Fruit fly (Drosophila melanogaster): ENCODE data around the gene CG34150.

DNA sequence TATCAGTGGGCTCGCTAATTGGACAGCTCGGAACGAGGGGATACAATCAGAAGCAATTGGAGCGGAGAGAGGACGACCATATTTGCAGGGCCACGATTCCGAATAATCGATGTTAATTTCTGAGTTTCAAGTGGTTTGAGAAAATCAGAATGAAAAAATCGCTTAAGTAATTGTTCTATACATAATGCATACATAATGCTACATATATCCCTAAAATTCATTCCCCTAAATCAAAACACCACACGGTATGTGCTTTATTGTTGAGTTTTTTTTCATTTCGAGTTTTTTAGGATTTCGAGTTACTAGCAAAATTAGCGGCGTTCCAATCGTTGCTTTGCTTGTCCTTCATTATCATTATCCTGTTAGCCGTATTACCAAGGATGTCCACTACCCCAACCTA, 11.5 kb downstream of the CG34150 start, which contains the start of gene niki:
- TF ChIP-seq Sin3A (optimal IDR thresholded peaks at IDR 0.05) (no peak), psq (optimal IDR thresholded peaks at IDR 0.05) (no peak), h (optimal IDR thresholded peaks at IDR 0.05) (no peak), insv (optimal IDR thresholded peaks at IDR 0.05) (no peak), ttk (optimal IDR thresholded peaks at IDR 0.05) (no peak)

All from Kc167 (cell line).